Worm (Caenorhabditis elegans): Measurements from ENCODE around the gene hyl-2.

hyl-2 gene

DNA sequence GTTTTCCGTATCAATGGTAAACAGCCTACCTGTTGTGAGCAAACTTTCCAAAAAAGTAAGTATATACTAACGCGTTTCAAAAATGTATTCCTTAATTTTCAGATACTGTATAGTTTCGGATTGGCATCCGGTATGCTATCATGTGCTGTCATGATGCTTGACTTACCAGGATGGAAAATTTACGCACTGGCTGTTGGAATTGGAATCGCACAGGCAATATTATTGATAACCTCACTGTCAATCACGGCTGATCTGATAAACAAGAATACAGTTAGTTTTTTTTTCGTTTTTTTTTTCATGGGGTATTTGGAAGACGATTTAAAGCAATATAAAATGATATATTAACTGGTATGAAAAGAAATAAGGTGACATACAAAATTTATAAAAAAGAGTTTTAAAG is 27.4 kb downstream of the hyl-2 start:
- TF ChIP-seq tra-4 (tag; optimal IDR thresholded peaks at IDR 0.05) (no peak), pes-1 (GFP tag; IDR thresholded peaks at IDR 0.05) (no peak), ceh-13 (GFP tag; optimal IDR thresholded peaks at IDR 0.05) (no peak), aly-1 (tag; optimal IDR thresholded peaks at IDR 0.05) (no peak), tbx-11 (GFP tag; IDR thresholded peaks at IDR 0.05) (no peak), ceh-36 (tag; optimal IDR thresholded peaks at IDR 0.05) (no peak), ama-1 (optimal IDR thresholded peaks at IDR 0.05) (no peak), hmbx-1 (tag; optimal IDR thresholded peaks at IDR 0.05) (no peak), hmg-4 (GFP tag; optimal IDR thresholded peaks at IDR 0.05) (no peak), ets-7 (tag; optimal IDR thresholded peaks at IDR 0.05) (no peak)

DNA sequence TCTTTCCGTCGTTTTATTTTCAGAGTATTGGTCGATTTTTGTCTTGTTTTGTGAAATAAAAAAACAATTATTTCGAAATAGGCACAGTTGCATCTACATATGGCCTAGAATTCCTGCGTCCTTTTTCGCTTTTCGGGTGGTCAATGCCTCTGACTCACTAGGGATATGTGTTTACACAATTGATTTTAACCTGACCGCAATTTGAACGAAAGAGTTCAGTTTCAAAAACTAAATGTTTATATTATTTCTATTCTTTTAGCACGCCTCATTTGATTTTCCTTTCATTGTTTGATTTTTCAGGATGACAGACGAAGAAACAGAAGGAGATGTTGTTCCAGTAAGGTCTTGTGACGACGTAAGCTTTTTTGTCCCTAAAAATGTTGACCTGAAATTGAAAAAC is 31.5 kb downstream of the hyl-2 start, which contains the start of gene mfsd-12:
Gene mfsd-12, plus strand, starts transcription at position 301 of the 400 bp plus-strand sequence.
- no peak for TF ChIP-seq ceh-36 (tag; optimal IDR thresholded peaks at IDR 0.05)
- no peak for TF ChIP-seq ceh-13 (GFP tag; optimal IDR thresholded peaks at IDR 0.05)
- TF ChIP-seq tbx-11 (GFP tag; IDR thresholded peaks at IDR 0.05): no peak
- no peak for TF ChIP-seq scrt-1 (GFP tag; IDR thresholded peaks at IDR 0.05)
- TF ChIP-seq tbx-37 (GFP tag; conservative IDR thresholded peaks at IDR 0.05): no peak

DNA sequence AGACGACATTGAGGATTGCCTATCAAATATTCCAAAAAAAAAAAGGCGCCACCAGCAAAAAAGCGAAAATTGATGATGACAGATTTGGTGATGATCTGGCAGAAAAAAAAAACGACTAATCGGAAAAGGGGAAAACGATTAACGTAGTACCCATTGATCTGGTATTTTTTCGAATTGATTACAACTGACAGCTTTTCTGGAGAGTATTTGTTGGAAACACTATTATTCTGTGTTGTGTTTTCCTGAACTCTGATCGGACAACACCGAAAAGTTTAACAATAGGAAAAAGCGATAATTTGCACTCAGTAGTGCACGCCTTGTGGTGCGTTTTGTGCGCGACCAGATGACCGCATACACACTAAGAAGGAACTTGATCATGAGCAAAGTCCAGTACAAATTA is 34.6 kb downstream of the hyl-2 start:
- TF ChIP-seq ama-1 (optimal IDR thresholded peaks at IDR 0.05): no peak
- TF ChIP-seq tbx-11 (GFP tag; IDR thresholded peaks at IDR 0.05): no peak
- TF ChIP-seq flt-1 (GFP tag; IDR thresholded peaks at IDR 0.05): no peak
- TF ChIP-seq tra-4 (tag; optimal IDR thresholded peaks at IDR 0.05): no peak
- TF ChIP-seq ceh-13 (GFP tag; optimal IDR thresholded peaks at IDR 0.05): no peak

DNA sequence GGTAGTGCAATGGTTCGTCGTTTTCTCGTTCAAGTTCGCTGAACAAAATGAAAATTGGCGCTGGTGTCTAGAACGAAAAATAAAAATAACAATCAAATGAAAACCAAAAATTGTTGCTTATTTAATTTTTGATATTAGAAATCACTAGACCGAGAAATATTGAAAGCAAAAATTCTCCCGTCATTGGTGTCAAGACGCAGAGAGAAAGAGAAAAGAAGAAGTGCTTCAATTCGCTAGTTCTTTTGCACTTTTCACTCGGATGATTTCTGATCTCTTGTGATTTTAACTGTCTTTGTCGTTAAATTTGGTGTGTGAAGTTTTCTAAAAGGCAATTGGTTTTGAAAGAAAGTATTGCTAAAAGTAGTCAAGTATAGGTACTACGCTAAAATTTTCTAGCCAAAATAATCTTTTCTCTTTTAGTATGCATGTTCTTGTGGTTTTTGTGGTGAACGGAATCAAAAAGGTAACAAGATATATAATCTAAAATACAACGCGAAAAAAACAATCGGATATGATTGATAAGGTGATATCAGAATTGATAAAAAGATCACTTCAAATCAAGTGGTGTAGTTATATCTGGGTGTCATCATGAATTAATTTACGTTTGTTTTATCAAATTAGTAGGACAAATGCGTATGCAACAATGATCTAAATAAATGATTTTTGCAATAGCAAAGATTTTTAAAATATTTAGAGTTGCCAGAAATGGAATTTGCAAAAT is 36.1 kb downstream of the hyl-2 start:
- no peak for TF ChIP-seq tbx-37 (GFP tag; conservative IDR thresholded peaks at IDR 0.05)
- TF ChIP-seq ceh-13 (GFP tag; optimal IDR thresholded peaks at IDR 0.05): no peak
- no peak for TF ChIP-seq hmg-4 (GFP tag; optimal IDR thresholded peaks at IDR 0.05)
- TF ChIP-seq flt-1 (GFP tag; IDR thresholded peaks at IDR 0.05): no peak

DNA sequence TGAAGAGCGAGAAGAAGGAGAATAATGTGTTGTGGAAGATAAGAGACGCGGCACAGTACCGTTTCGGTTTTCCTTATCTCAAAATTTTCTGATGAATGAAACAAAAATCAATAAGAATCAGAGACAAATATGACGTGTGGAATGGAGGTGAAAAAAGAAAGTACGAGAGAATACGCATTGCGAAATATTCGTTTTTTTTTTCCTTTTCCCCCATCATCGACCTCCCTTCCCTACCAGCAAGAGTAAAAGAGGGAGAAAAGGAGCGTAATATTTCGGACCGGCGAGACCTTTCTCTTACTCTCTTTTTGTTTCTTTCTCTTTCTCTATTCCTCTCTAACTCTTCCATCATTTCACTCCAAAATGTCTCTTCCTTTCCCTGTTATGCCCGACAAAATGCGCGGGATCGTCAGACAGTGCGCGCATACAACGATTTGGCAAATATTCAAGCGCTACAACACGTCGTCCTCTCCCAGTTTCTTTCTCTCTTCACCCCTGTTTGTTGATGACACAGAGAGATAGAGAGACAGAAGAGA is 36.9 kb downstream of the hyl-2 start:
- TF ChIP-seq F13C5.2 (tag; optimal IDR thresholded peaks at IDR 0.05) (no peak), hmg-4 (GFP tag; optimal IDR thresholded peaks at IDR 0.05) (no peak), scrt-1 (GFP tag; IDR thresholded peaks at IDR 0.05) (no peak), ama-1 (optimal IDR thresholded peaks at IDR 0.05) (no peak), hnd-1 (tag; optimal IDR thresholded peaks at IDR 0.05) (no peak), tra-4 (tag; optimal IDR thresholded peaks at IDR 0.05) (no peak), ceh-13 (GFP tag; optimal IDR thresholded peaks at IDR 0.05) (no peak), tbx-37 (GFP tag; conservative IDR thresholded peaks at IDR 0.05) (no peak), pes-1 (GFP tag; IDR thresholded peaks at IDR 0.05) (no peak), flt-1 (GFP tag; IDR thresholded peaks at IDR 0.05) (no peak), B0310.2 (tag; optimal IDR thresholded peaks at IDR 0.05) (no peak), sea-1 (GFP tag; conservative IDR thresholded peaks at IDR 0.05) (no peak), hmbx-1 (tag; optimal IDR thresholded peaks at IDR 0.05) (no peak), aly-1 (tag; optimal IDR thresholded peaks at IDR 0.05) (no peak), ets-7 (tag; optimal IDR thresholded peaks at IDR 0.05) (no peak), tbx-11 (GFP tag; IDR thresholded peaks at IDR 0.05) (no peak), ceh-36 (tag; optimal IDR thresholded peaks at IDR 0.05) (no peak)

DNA sequence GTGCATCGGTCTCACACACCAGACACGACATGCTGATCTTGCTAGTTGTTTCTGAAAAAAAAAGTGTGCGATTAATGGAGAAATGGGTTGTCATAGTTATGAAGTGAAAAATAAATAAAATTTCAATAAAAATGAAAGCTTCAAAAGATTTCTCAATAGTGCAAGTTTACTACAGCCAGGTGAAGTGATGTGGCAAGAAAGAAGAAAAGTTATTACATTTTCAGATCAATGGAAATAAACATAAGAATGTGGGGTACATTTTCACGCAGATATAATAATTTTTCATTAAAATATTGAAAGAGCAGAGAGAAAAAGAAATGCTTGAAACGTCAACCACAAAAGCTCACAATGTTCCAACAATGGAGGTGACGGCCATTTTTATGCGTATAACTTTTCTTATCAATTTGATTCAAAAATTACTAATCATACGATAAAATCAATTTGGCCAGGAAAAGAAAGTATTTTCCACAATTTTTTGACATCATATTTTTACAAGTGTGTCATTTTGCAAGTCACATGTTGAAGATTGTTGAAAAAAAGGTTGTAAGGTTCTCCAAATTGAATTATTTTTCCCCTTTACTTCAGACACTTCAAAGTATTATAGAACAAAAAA is 38.9 kb downstream of the hyl-2 start, which contains the start of gene nhr-45:
Gene nhr-45, minus strand, starts transcription at position 51 of the 613 bp plus-strand sequence.
- TF ChIP-seq ceh-13 (GFP tag; optimal IDR thresholded peaks at IDR 0.05): no peak
- no peak for TF ChIP-seq ets-7 (tag; optimal IDR thresholded peaks at IDR 0.05)
- TF ChIP-seq hnd-1 (tag; optimal IDR thresholded peaks at IDR 0.05): no peak
- no peak for TF ChIP-seq ceh-36 (tag; optimal IDR thresholded peaks at IDR 0.05)
- no peak for TF ChIP-seq hmbx-1 (tag; optimal IDR thresholded peaks at IDR 0.05)
- TF ChIP-seq tbx-11 (GFP tag; IDR thresholded peaks at IDR 0.05): no peak
- TF ChIP-seq tbx-37 (GFP tag; conservative IDR thresholded peaks at IDR 0.05): no peak
- TF ChIP-seq sea-1 (GFP tag; conservative IDR thresholded peaks at IDR 0.05): no peak
- TF ChIP-seq aly-1 (tag; optimal IDR thresholded peaks at IDR 0.05): no peak
- TF ChIP-seq F13C5.2 (tag; optimal IDR thresholded peaks at IDR 0.05): no peak
- TF ChIP-seq flt-1 (GFP tag; IDR thresholded peaks at IDR 0.05): no peak

DNA sequence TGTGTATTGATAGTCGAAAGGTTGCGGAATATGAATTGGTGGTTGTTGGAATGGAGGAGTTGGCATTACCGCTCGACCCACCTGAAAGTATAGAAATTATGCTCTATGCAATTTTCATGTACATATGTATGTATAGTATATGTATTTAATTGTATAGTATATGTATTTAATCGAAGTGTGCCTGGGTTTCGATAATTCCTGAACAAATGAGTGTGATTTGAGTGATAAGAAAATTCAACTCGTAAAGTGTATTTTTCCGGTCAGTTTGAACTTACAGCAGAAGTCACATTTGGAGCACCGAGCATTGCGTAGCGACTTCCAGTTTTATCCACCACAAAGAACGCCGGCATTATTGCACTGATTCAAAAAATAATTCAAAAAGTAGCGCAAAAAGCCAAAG is 40.6 kb downstream of the hyl-2 start:
- TF ChIP-seq ets-7 (tag; optimal IDR thresholded peaks at IDR 0.05): no peak
- no peak for TF ChIP-seq tra-4 (tag; optimal IDR thresholded peaks at IDR 0.05)
- no peak for TF ChIP-seq tbx-11 (GFP tag; IDR thresholded peaks at IDR 0.05)
- no peak for TF ChIP-seq flt-1 (GFP tag; IDR thresholded peaks at IDR 0.05)
- no peak for TF ChIP-seq pes-1 (GFP tag; IDR thresholded peaks at IDR 0.05)
- TF ChIP-seq ceh-13 (GFP tag; optimal IDR thresholded peaks at IDR 0.05): no peak
- TF ChIP-seq F13C5.2 (tag; optimal IDR thresholded peaks at IDR 0.05): no peak
- no peak for TF ChIP-seq hmbx-1 (tag; optimal IDR thresholded peaks at IDR 0.05)
- TF ChIP-seq hnd-1 (tag; optimal IDR thresholded peaks at IDR 0.05): no peak
- no peak for TF ChIP-seq tbx-37 (GFP tag; conservative IDR thresholded peaks at IDR 0.05)
- TF ChIP-seq B0310.2 (tag; optimal IDR thresholded peaks at IDR 0.05): no peak
- no peak for TF ChIP-seq ceh-36 (tag; optimal IDR thresholded peaks at IDR 0.05)
- TF ChIP-seq hmg-4 (GFP tag; optimal IDR thresholded peaks at IDR 0.05): no peak
- TF ChIP-seq sea-1 (GFP tag; conservative IDR thresholded peaks at IDR 0.05): no peak
- no peak for TF ChIP-seq ama-1 (optimal IDR thresholded peaks at IDR 0.05)
- TF ChIP-seq aly-1 (tag; optimal IDR thresholded peaks at IDR 0.05): no peak
- no peak for TF ChIP-seq scrt-1 (GFP tag; IDR thresholded peaks at IDR 0.05)
